Fruit fly (Drosophila melanogaster) S2 (cell line): ENCODE measurements around the gene Usp30.

Experiments used
- CG8478 ChIP-seq: fragments of >200 bp; optimal IDR thresholded peaks from 2 replicates; lab custom pipeline; 2018
- CTCF ChIP-seq, 2 experiments: fragments of >200 bp; optimal IDR thresholded peaks; 2 replicates each; lab custom pipeline; 2018

DNA sequence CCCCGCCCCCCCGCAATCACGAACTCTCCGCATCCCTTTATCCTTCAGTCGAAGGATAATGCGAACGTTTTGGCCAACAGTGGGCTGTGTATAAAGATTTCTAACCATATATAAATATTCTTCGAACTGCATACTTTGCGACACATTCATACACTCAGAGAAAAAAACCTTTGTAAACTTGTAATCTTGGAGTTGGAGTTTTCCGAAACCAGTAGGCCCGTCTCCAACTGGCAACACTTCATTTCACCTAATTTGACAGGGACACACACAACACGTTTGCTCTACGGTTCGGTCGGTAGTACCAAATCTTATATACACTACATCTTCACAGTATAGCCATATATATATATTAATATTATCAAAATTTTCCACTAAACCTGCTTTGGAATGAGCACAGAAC lies 10.8 kb downstream of the Usp30 start, which contains the start of gene CG15764:
- TF ChIP-seq CTCF (optimal IDR thresholded peaks at IDR 0.05; lab: Kevin White, UChicago): no peak
- no peak for TF ChIP-seq CG8478 (lab: Kevin White, UChicago)
